Fruit fly (Drosophila melanogaster) whole organism, prepupa: Measurements from ENCODE around the gene Nepl3.

Source experiments
- CG10631 ChIP-seq: fragments of 200-800 bp; sonication (Bioruptor generic); optimal IDR thresholded peaks from 2 replicates; lab custom pipeline; 2016; ENCODE audit warnings: missing biosample characterization, missing genetic modification characterization
- CG6854 ChIP-seq: fragments of 200-800 bp; sonication (Bioruptor generic); optimal IDR thresholded peaks from 2 replicates; lab custom pipeline; 2017; ENCODE audit warnings: missing biosample characterization, mild to moderate bottlenecking, missing genetic modification characterization
- Eip78C ChIP-seq: fragments of 200-800 bp; sonication (Bioruptor generic); peaks from one replicate; lab custom pipeline; 2016; ENCODE audit warnings: missing biosample characterization, missing genetic modification characterization

DNA sequence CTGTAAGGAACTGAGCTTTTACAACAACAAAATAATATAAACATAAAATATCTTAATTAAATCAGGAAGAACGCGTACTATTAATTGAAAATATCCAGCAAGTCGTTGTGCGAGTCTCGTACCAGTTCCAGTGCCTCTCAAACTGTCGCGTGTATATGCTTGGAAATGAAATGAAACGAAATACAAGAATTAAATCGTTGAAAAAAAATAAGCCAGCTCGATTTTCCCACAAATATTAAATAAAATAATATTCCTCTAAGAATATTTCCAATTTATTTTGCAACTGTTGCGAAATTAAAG lies 28.3 kb downstream of the Nepl3 start:
- TF ChIP-seq Eip78C: no peak
- TF ChIP-seq CG6854 (GFP tag; lab: Kevin White, UChicago): no peak
- no peak for TF ChIP-seq CG10631 (GFP tag; lab: Kevin White, UChicago)
